Fruit fly (Drosophila melanogaster) whole organism, wandering third instar larva: ENCODE data around the gene CG11334.

Source experiments
- Abd-B ChIP-seq: fragments of >200 bp; optimal IDR thresholded peaks from 2 replicates; lab custom pipeline; 2017; ENCODE audit warnings: missing biosample characterization, missing genetic modification characterization
- CG9705 ChIP-seq: fragments of 200-800 bp; sonication (Bioruptor generic); optimal IDR thresholded peaks from 2 replicates; lab custom pipeline; 2018; ENCODE audit warnings: missing biosample characterization, mild to moderate bottlenecking, missing genetic modification characterization
- CrebA ChIP-seq: fragments of 200-800 bp; sonication (Bioruptor generic); optimal IDR thresholded peaks from 2 replicates; lab custom pipeline; 2016; ENCODE audit warnings: missing biosample characterization, mild to moderate bottlenecking, missing genetic modification characterization, borderline replicate concordance
- Dfd ChIP-seq: fragments of >200 bp; optimal IDR thresholded peaks from 2 replicates; lab custom pipeline; 2017; ENCODE audit warnings: missing biosample characterization, missing genetic modification characterization
- HLH106 ChIP-seq: fragments of 200-800 bp; optimal IDR thresholded peaks from 3 replicates; lab custom pipeline; 2019; ENCODE audit warnings: missing biosample characterization, mild to moderate bottlenecking, missing genetic modification characterization, moderate library complexity
- Hnf4 ChIP-seq: fragments of 200-800 bp; sonication (Bioruptor generic); optimal IDR thresholded peaks from 2 replicates; lab custom pipeline; 2016; ENCODE audit warnings: missing biosample characterization, mild to moderate bottlenecking, missing genetic modification characterization
- Hr78 ChIP-seq: fragments of >200 bp; optimal IDR thresholded peaks from 2 replicates; lab custom pipeline; 2017; ENCODE audit warnings: missing biosample characterization, missing genetic modification characterization
- Hr83 ChIP-seq: fragments of 200-300 bp; sonication (Bioruptor generic); optimal IDR thresholded peaks from 2 replicates; lab custom pipeline; 2016; ENCODE audit warnings: missing biosample characterization, mild to moderate bottlenecking, missing genetic modification characterization, moderate library complexity; ENCODE audit not compliant: poor library complexity, severe bottlenecking
- Jra ChIP-seq: sonication (Bioruptor generic); optimal IDR thresholded peaks from 2 replicates; lab custom pipeline; 2016; ENCODE audit warnings: missing biosample characterization, missing genetic modification characterization
- Mio ChIP-seq: sonication (Bioruptor generic); optimal IDR thresholded peaks from 2 replicates; lab custom pipeline; 2016; ENCODE audit warnings: missing biosample characterization, missing genetic modification characterization
- N ChIP-seq: fragments of >200 bp; optimal IDR thresholded peaks from 2 replicates; lab custom pipeline; 2018; ENCODE audit warnings: missing biosample characterization, missing external identifiers, missing genetic modification characterization
- OdsH ChIP-seq: fragments of 200-800 bp; sonication (Bioruptor generic); optimal IDR thresholded peaks from 2 replicates; lab custom pipeline; 2016; ENCODE audit warnings: missing biosample characterization, mild to moderate bottlenecking, missing genetic modification characterization
- Rel ChIP-seq, 2 experiments: fragments of 200-800 bp; sonication (Bioruptor generic) in 1 of 2; optimal IDR thresholded peaks; 2 replicates in 1 of 2; 3 replicates in 1 of 2; lab custom pipeline; 2016 to 2019; ENCODE audit warnings: mild to moderate bottlenecking in 2 of 2, missing biosample characterization in 2 of 2, missing genetic modification characterization in 2 of 2, moderate library complexity in 1 of 2
- br ChIP-seq: fragments of 200-800 bp; sonication (Bioruptor generic); optimal IDR thresholded peaks from 2 replicates; lab custom pipeline; 2016; ENCODE audit warnings: missing biosample characterization, missing genetic modification characterization
- brk ChIP-seq: fragments of 200-800 bp; sonication (Bioruptor generic); optimal IDR thresholded peaks from 2 replicates; lab custom pipeline; 2016; ENCODE audit warnings: missing biosample characterization, mild to moderate bottlenecking, missing genetic modification characterization
- dl ChIP-seq, 2 experiments: fragments of 175-275, 200-275 bp in 1 of 2; fragments of 200-275 bp in 1 of 2; sonication (Bioruptor generic); optimal IDR thresholded peaks; lab custom pipeline; 2018; ENCODE audit warnings: mild to moderate bottlenecking in 2 of 2, missing biosample characterization in 2 of 2, missing genetic modification characterization in 2 of 2, moderate library complexity in 2 of 2; ENCODE audit not compliant: partially characterized antibody in 2 of 2, insufficient read depth in 1 of 2
- dmrt93B ChIP-seq: fragments of 200-800 bp; sonication (Bioruptor generic); optimal IDR thresholded peaks from 2 replicates; lab custom pipeline; 2018; ENCODE audit warnings: missing biosample characterization, mild to moderate bottlenecking, missing genetic modification characterization
- dsf ChIP-seq: sonication (Bioruptor generic); optimal IDR thresholded peaks from 2 replicates; lab custom pipeline; 2016; ENCODE audit warnings: missing biosample characterization, missing genetic modification characterization, borderline replicate concordance
- ey ChIP-seq: fragments of 200-800 bp; sonication (Bioruptor generic); optimal IDR thresholded peaks from 2 replicates; lab custom pipeline; 2016; ENCODE audit warnings: missing biosample characterization, missing genetic modification characterization
- foxo ChIP-seq, 2 experiments: fragments of 200-800 bp; sonication (Bioruptor generic); optimal IDR thresholded peaks; 2 replicates in 1 of 2; 3 replicates in 1 of 2; lab custom pipeline; 2016 to 2017; ENCODE audit warnings: missing biosample characterization in 2 of 2, missing genetic modification characterization in 2 of 2
- fru ChIP-seq: fragments of 200-800 bp; sonication (Bioruptor generic); optimal IDR thresholded peaks from 3 replicates; lab custom pipeline; 2016; ENCODE audit warnings: missing biosample characterization, mild to moderate bottlenecking, missing genetic modification characterization
- h ChIP-seq: fragments of 200-800 bp; sonication (Bioruptor generic); optimal IDR thresholded peaks from 3 replicates; lab custom pipeline; 2016; ENCODE audit warnings: missing biosample characterization, mild to moderate bottlenecking, missing genetic modification characterization
- jim ChIP-seq: fragments of 175-275, 200-325 bp; sonication (Bioruptor generic); optimal IDR thresholded peaks from 2 replicates; lab custom pipeline; 2016; ENCODE audit warnings: missing biosample characterization, mild to moderate bottlenecking, missing genetic modification characterization
- lola ChIP-seq: fragments of >200 bp; optimal IDR thresholded peaks from 2 replicates; lab custom pipeline; 2017; ENCODE audit warnings: missing biosample characterization, missing genetic modification characterization
- pan ChIP-seq: fragments of >200 bp; optimal IDR thresholded peaks from 2 replicates; lab custom pipeline; 2017
- psq ChIP-seq: fragments of 200-800 bp; sonication (Bioruptor generic); optimal IDR thresholded peaks from 3 replicates; lab custom pipeline; 2017; ENCODE audit warnings: missing biosample characterization, mild to moderate bottlenecking, missing genetic modification characterization, moderate library complexity
- rgr ChIP-seq: fragments of 200-800 bp; sonication (Bioruptor generic); optimal IDR thresholded peaks from 3 replicates; lab custom pipeline; 2016; ENCODE audit warnings: missing biosample characterization, mild to moderate bottlenecking, missing genetic modification characterization
- sage ChIP-seq: fragments of 200-800 bp; sonication (Bioruptor generic); optimal IDR thresholded peaks from 2 replicates; lab custom pipeline; 2016; ENCODE audit warnings: missing biosample characterization, mild to moderate bottlenecking, missing genetic modification characterization
- sv ChIP-seq: fragments of 200-800 bp; sonication (Bioruptor generic); optimal IDR thresholded peaks from 3 replicates; lab custom pipeline; 2016; ENCODE audit warnings: missing biosample characterization, missing genetic modification characterization
- tai ChIP-seq: sonication (Bioruptor generic); optimal IDR thresholded peaks from 2 replicates; lab custom pipeline; 2016; ENCODE audit warnings: missing biosample characterization, missing genetic modification characterization
- woc ChIP-seq: sonication (Bioruptor generic); optimal IDR thresholded peaks from 2 replicates; lab custom pipeline; 2016; ENCODE audit warnings: missing biosample characterization, mild to moderate bottlenecking, missing genetic modification characterization

CG11334 gene

dm6 chr3R:31439986-31440385, 22.9 kb downstream of the CG11334 start:
- TF ChIP-seq h (GFP tag; lab: Kevin White, UChicago), result no peak
- no peak for TF ChIP-seq Rel (GFP tag; optimal IDR thresholded peaks at IDR 0.05; lab: Kevin White, UChicago)
- TF ChIP-seq Rel (tag; optimal IDR thresholded peaks at IDR 0.05; lab: Kevin White, UChicago), result no peak
- TF ChIP-seq brk (GFP tag; lab: Kevin White, UChicago), result no peak
- TF ChIP-seq dmrt93B (GFP tag; lab: Kevin White, UChicago), result no peak

dm6 chr3R:31438856-31439255, 24.0 kb downstream of the CG11334 start:
- TF ChIP-seq Hnf4 (no peak), Rel (GFP tag; optimal IDR thresholded peaks at IDR 0.05; lab: Kevin White, UChicago) (no peak), Rel (tag; optimal IDR thresholded peaks at IDR 0.05; lab: Kevin White, UChicago) (peak; percentile 4)

- TF ChIP-seq pan (lab: Kevin White, UChicago) (no peak), dl (GFP tag; optimal IDR thresholded peaks at IDR 0.05; lab: Kevin White, UChicago; ENCODE audit: insufficient read depth in 1 of 2, partially characterized antibody in 2 of 2) (no peak), CrebA (GFP tag; lab: Kevin White, UChicago) (peak; percentile 35), jim (no peak), dsf (GFP tag; lab: Kevin White, UChicago) (no peak), sv (GFP tag; lab: Kevin White, UChicago) (no peak), h (GFP tag; lab: Kevin White, UChicago) (peak; percentile 28), ey (GFP tag; lab: Kevin White, UChicago) (peak; percentile 28), psq (no peak), Abd-B (GFP tag; lab: Kevin White, UChicago) (no peak), woc (GFP tag; lab: Kevin White, UChicago) (no peak), tai (GFP tag; lab: Kevin White, UChicago) (no peak), br (GFP tag; lab: Kevin White, UChicago) (no peak)
These were observed 25.3 kb downstream of the CG11334 start for dm6 chr3R:31437420-31438058.

- TF ChIP-seq Hr78 (GFP tag; lab: Kevin White, UChicago), result no peak
- no peak for TF ChIP-seq tai (GFP tag; lab: Kevin White, UChicago)
- TF ChIP-seq CG9705, result no peak
- peak; percentile 11 for TF ChIP-seq CrebA (GFP tag; lab: Kevin White, UChicago)
- no peak for TF ChIP-seq fru (GFP tag; lab: Kevin White, UChicago)
- TF ChIP-seq Hr83, result no peak
- no peak for TF ChIP-seq Rel (GFP tag; optimal IDR thresholded peaks at IDR 0.05; lab: Kevin White, UChicago)
- TF ChIP-seq Rel (tag; optimal IDR thresholded peaks at IDR 0.05; lab: Kevin White, UChicago), result peak; percentile 23
- TF ChIP-seq N, result no peak
These were observed 27.2 kb downstream of the CG11334 start for dm6 chr3R:31435619-31436018.

dm6 chr3R:31424427-31424826, 38.4 kb downstream of the CG11334 start:
- TF ChIP-seq jim, result no peak
- TF ChIP-seq fru (GFP tag; lab: Kevin White, UChicago), result peak; percentile 15
- TF ChIP-seq Rel (GFP tag; optimal IDR thresholded peaks at IDR 0.05; lab: Kevin White, UChicago), result no peak
- TF ChIP-seq Rel (tag; optimal IDR thresholded peaks at IDR 0.05; lab: Kevin White, UChicago), result no peak
- TF ChIP-seq HLH106, result peak; percentile 6
- TF ChIP-seq rgr (GFP tag; lab: Kevin White, UChicago), result peak; percentile 24
- no peak for TF ChIP-seq lola (GFP tag; lab: Kevin White, UChicago)
- TF ChIP-seq Mio (GFP tag; lab: Kevin White, UChicago), result no peak
- TF ChIP-seq Hr78 (GFP tag; lab: Kevin White, UChicago), result no peak
- peak; percentile 14 for TF ChIP-seq ey (GFP tag; lab: Kevin White, UChicago)
- TF ChIP-seq Abd-B (GFP tag; lab: Kevin White, UChicago), result no peak
- no peak for TF ChIP-seq br (GFP tag; lab: Kevin White, UChicago)
- no peak for TF ChIP-seq dmrt93B (GFP tag; lab: Kevin White, UChicago)
- TF ChIP-seq h (GFP tag; lab: Kevin White, UChicago), result peak; percentile 34
- no peak for TF ChIP-seq Dfd (GFP tag; lab: Kevin White, UChicago)
- TF ChIP-seq sage (GFP tag; lab: Kevin White, UChicago), result no peak
- TF ChIP-seq OdsH (GFP tag; lab: Kevin White, UChicago), result peak; percentile 9
- no peak for TF ChIP-seq N
- no peak for TF ChIP-seq Jra (GFP tag; lab: Kevin White, UChicago)
- TF ChIP-seq foxo (GFP tag; optimal IDR thresholded peaks at IDR 0.05; lab: Kevin White, UChicago), result peak in 1 of 2 experiments; percentile 3
- TF ChIP-seq, all 38 proteins: peak for 7
